Worm (Caenorhabditis elegans): Measurements from ENCODE around the gene K08F9.4.
A peak's percentile ranks its signal among the peaks of the same experiment; 100 is the strongest.

Gene K08F9.4

ce11 chrV:15186259-15186927 lies 42.6 kb downstream of the K08F9.4 start, which contains the start of gene Y75B12B.3:
Gene Y75B12B.3, minus strand, starts transcription at chrV:15186279.
- TF ChIP-seq attf-6 (GFP tag; IDR thresholded peaks at IDR 0.05) (peak; percentile 50; the same call in 1 of the 2 replicates), F49E8.2 (tag; optimal IDR thresholded peaks at IDR 0.05; ENCODE audit: insufficient read depth) (peak; percentile 84), lin-35 (GFP tag; optimal IDR thresholded peaks at IDR 0.05) (no peak), snpc-3.4 (tag; optimal IDR thresholded peaks at IDR 0.05) (peak; percentile 24), hmg-1.2 (GFP tag; IDR thresholded peaks at IDR 0.05) (0 out of 2 replicates have a peak, but pooled peaks have one; percentile 10), nfyb-1 (GFP tag; IDR thresholded peaks at IDR 0.05) (0 out of 2 replicates have a peak, but pooled peaks have one; percentile 9), tbp1 (GFP tag; optimal IDR thresholded peaks at IDR 0.05) (peak; percentile 42), die-1 (tag; optimal IDR thresholded peaks at IDR 0.05) (peak; percentile 36), lir-1 (GFP tag; conservative IDR thresholded peaks at IDR 0.05) (no peak), madf-3 (GFP tag; IDR thresholded peaks at IDR 0.05) (0 out of 2 replicates have a peak, but pooled peaks have one; percentile 3), athp-1 (tag; optimal IDR thresholded peaks at IDR 0.05) (peak; percentile 46), ztf-18 (tag; optimal IDR thresholded peaks at IDR 0.05) (peak; percentile 54), ztf-25 (GFP tag; IDR thresholded peaks at IDR 0.05) (0 out of 2 replicates have a peak, but pooled peaks have one; percentile 56), nhr-120 (GFP tag; IDR thresholded peaks at IDR 0.05) (no peak), xnd-1 (tag; optimal IDR thresholded peaks at IDR 0.05) (peak; percentile 11), Y56A3A.18 (GFP tag; IDR thresholded peaks at IDR 0.05) (peak; percentile 41; the same call in 1 of the 2 replicates), hrde-1 (tag; optimal IDR thresholded peaks at IDR 0.05; ENCODE audit: borderline replicate concordance) (peak; percentile 64), attf-5 (GFP tag; optimal IDR thresholded peaks at IDR 0.05) (peak; percentile 48), F57A8.1 (GFP tag; optimal IDR thresholded peaks at IDR 0.05) (no peak), dox-1 (GFP tag; IDR thresholded peaks at IDR 0.05) (peak; percentile 32; the same call in 1 of the 2 replicates), F57C9.4 (tag; optimal IDR thresholded peaks at IDR 0.05) (no peak), ztf-26 (tag; optimal IDR thresholded peaks at IDR 0.05) (no peak), B0261.1 (tag; optimal IDR thresholded peaks at IDR 0.05) (peak; percentile 7), B0336.3 (GFP tag; IDR thresholded peaks at IDR 0.05) (peak; percentile 81), snpc-4 (GFP tag; optimal IDR thresholded peaks at IDR 0.05) (peak; percentile 48), snpc-4 (tag; optimal IDR thresholded peaks at IDR 0.05) (peak in 2 of 4 experiments; percentile 0 to 37), lsl-1 (GFP tag; optimal IDR thresholded peaks at IDR 0.05) (peak; percentile 47), ceh-79 (tag; optimal IDR thresholded peaks at IDR 0.05) (peak; percentile 73), rec-8 (tag; optimal IDR thresholded peaks at IDR 0.05) (peak in 1 of 2 experiments; percentile 22), mcd-1 (GFP tag; IDR thresholded peaks at IDR 0.05) (peak; percentile 51), aptf-3 (GFP tag; IDR thresholded peaks at IDR 0.05) (no peak), Y53G8AR.9 (GFP tag; conservative IDR thresholded peaks at IDR 0.05) (peak; percentile 67; the same call in 1 of the 2 replicates), T26A5.8 (tag; optimal IDR thresholded peaks at IDR 0.05) (peak; percentile 24), rcor-1 (GFP tag; IDR thresholded peaks at IDR 0.05) (peak; percentile 5; the same call in 1 of the 2 replicates), Y95B8A.8 (GFP tag; IDR thresholded peaks at IDR 0.05) (0 out of 2 replicates have a peak, but pooled peaks have one; percentile 5), D2030.7 (GFP tag; IDR thresholded peaks at IDR 0.05) (no peak), tlf-1 (GFP tag; optimal IDR thresholded peaks at IDR 0.05) (peak; percentile 51), bed-2 (GFP tag; IDR thresholded peaks at IDR 0.05) (no peak), ztf-28 (GFP tag; IDR thresholded peaks at IDR 0.05) (no peak), ccch-3 (GFP tag; optimal IDR thresholded peaks at IDR 0.05) (no peak), unc-62 (GFP tag; optimal IDR thresholded peaks at IDR 0.05) (no peak), egl-44 (GFP tag; IDR thresholded peaks at IDR 0.05) (0 out of 2 replicates have a peak, but pooled peaks have one; percentile 17), nfya-2 (GFP tag; IDR thresholded peaks at IDR 0.05) (no peak), hsf-1 (GFP tag; IDR thresholded peaks at IDR 0.05) (peak; percentile 83), him-1 (tag; optimal IDR thresholded peaks at IDR 0.05) (peak; percentile 57), cebp-1 (GFP tag; IDR thresholded peaks at IDR 0.05) (no peak), cebp-1 (tag; optimal IDR thresholded peaks at IDR 0.05) (peak; percentile 29)

All from whole organism, young adult.